Worm (Caenorhabditis elegans): ENCODE data around the gene bath-42.
A peak's percentile ranks its signal among the peaks of the same experiment; 100 is the strongest.

Gene bath-42

DNA sequence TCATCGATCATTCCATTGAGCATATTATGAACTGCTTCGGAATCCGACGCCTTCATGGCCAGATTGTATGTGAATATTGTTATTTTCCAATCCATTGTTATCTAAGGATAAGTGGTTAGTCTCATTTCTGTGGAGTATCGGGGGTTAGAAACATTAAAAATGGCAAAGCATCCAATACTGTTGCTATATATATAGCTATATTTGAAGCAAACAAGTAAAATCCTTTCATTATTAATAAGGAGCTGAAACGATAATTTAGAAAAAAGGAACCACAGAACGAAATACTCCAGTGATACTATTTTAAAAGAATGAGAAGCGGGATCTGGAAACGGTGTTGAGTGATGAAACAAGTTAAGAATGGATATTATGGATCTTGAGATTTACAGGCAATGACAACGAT, 1.9 kb downstream of the bath-42 start, which contains the start of gene inpp-5K:
Gene inpp-5K (minus strand): TSS at position 101 of the 400 bp plus-strand sequence.
- TF ChIP-seq ceh-39 (tag; optimal IDR thresholded peaks at IDR 0.05) (no peak), nhr-28 (tag; optimal IDR thresholded peaks at IDR 0.05) (no peak)

DNA sequence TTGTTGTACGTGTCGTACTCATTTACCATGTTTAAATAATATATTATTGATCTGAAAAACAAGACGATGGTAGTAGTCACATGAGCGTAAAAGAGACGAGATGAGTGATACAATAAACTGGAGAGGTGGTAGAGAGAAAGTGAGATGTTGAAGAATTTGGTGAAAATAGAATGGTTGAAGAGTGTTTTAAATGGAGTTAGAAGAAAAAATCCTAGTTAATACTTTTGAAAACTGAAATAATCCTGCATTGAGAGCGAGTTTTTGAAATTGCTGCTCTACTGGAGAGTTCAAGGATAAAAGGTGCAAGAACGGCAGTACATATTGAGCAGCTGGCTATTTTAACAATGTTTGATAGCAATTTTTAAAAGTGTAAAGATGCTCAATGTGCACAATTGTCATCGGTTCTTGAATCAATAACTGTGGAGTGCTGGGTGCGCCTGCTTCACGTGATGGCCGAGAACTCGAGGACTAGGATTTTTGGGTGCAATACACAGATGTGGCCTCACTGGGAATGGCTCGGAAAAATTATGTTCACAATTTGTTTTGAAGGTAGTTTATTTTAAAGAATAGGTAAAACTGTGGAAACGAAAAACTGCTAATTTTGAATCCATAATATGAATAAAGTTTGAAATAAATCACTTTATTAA, 4.9 kb downstream of the bath-42 start, which contains the start of gene atg-13:
Gene atg-13 (minus strand): TSS at position 51 of the 647 bp plus-strand sequence.
- no peak for TF ChIP-seq ceh-83 (GFP tag; optimal IDR thresholded peaks at IDR 0.05)
- peak; percentile 7 for TF ChIP-seq ceh-39 (tag; optimal IDR thresholded peaks at IDR 0.05)
- peak; percentile 49 for TF ChIP-seq hlh-1 (tag; optimal IDR thresholded peaks at IDR 0.05)

DNA sequence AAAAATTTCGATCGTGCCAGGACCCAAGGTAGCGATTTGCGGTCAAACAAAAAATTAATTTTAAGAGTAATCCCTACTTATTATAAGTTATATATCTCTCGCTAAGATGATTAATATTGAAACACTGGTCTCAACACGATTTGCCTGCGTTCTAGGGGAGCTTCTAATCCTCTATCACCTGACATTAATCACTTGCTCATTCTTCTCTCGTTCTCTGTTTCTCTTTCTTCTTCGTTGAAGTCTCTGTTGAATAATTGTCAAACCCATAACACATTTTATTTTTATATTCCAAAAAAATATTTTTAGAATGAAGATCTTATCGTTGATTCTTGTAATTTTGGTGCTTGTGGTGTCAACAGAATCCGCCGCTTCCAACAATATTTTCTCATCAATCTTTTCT, 8.0 kb downstream of the bath-42 start, which contains the start of gene D2007.1:
Gene D2007.1 (plus strand): TSS at position 301 of the 400 bp plus-strand sequence.
- TF ChIP-seq nhr-28 (tag; optimal IDR thresholded peaks at IDR 0.05): no peak

DNA sequence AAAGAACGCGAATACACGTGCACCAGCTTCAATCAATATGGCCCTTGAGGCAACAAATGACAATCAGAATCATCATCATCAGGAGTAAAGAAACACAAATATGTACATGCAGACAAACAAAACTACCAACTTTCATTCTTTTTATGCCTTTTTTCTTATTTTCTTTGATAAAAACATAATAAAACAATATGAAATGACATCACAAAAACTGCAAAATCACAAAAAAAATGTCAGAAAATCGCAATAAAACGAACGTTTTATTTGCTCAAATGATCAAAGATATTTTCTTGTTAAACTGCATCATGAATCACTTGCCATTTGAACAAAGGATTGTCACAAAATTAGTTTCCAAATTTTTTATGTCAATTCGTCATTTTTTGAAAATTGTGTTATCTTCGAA, 8.8 kb downstream of the bath-42 start:
- TF ChIP-seq elt-1 (tag; optimal IDR thresholded peaks at IDR 0.05; ENCODE audit: borderline replicate concordance, insufficient read depth) (no peak), lin-32 (GFP tag; optimal IDR thresholded peaks at IDR 0.05) (no peak), ceh-39 (tag; optimal IDR thresholded peaks at IDR 0.05) (no peak), nhr-237 (tag; optimal IDR thresholded peaks at IDR 0.05) (no peak), zip-8 (tag; optimal IDR thresholded peaks at IDR 0.05) (no peak), sem-2 (GFP tag; optimal IDR thresholded peaks at IDR 0.05) (no peak), unc-62 (GFP tag; optimal IDR thresholded peaks at IDR 0.05) (no peak), nhr-12 (tag; optimal IDR thresholded peaks at IDR 0.05) (no peak)

DNA sequence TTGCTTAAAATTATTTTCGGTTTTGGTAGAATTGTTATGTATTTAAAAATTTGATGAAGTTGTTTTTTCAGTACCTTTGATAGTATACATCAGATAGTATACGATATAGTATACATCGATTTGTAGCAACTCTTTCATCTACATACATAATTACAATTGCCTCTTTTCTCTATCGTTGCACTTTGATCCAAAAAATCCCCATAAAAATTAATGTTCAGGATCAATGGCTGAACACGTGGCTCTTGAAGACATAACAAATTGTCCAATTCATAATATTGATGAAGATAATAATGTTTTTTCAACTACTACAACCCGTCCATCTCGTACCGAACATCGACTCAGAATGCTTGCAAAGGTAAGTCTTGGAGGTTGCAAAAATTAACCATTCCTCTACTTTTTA, 14.4 kb downstream of the bath-42 start, which contains the start of gene D2007.2:
Gene D2007.2 (plus strand): TSS at position 213 of the 400 bp plus-strand sequence.
- TF ChIP-seq sem-2 (GFP tag; optimal IDR thresholded peaks at IDR 0.05) (no peak), elt-1 (tag; optimal IDR thresholded peaks at IDR 0.05; ENCODE audit: borderline replicate concordance, insufficient read depth) (no peak)

DNA sequence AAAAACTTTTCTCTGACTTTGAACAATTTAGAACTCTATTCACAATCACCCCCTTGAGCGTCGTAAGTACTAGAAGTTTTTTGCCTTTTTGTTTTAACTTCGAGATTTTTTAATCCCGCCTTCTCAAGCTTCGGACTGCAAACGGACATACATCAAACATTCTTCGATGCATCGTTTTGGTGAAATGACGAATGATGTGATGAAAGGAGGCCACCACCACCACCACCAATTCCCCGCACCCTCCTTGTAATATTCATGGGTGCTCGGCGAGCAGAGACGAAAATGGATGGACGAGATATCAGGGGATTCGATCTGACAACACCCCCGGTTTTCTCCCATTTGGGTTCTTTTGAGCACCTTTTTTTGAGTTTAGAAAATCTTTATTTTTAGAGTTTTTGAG, 17.2 kb downstream of the bath-42 start:
- TF ChIP-seq flh-1 (GFP tag; optimal IDR thresholded peaks at IDR 0.05) (no peak), mab-5 (tag; optimal IDR thresholded peaks at IDR 0.05) (no peak)

DNA sequence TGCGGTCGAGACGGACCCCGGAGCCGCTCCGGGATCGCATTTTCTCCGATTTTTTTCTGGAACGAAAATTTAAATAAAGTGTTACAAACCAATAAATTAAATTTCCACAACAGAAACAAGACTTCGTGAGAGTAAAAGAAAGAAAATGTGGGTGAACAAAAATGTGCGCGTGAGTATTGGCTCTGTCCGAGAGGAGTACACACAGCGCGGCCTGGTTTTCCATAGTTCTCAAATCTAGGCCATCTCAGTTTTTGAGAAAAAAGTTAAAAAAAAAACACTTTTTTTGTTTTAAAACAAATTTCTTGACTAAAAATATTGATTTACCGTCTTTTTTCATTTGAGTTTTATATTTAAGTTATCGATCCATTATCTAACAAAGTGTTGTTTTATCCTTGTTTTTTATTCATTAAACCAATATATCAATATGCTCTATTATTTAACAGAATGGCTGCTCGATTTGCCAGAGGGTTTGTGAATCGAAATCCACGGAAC, 18.6 kb downstream of the bath-42 start, which contains the start of the genes C14B9.8 and mrpl-18:
Gene C14B9.8 (minus strand): TSS at position 56 of the 492 bp plus-strand sequence.
Gene mrpl-18 (plus strand): TSS at position 442 of the 492 bp plus-strand sequence.
- TF ChIP-seq tbx-8 (GFP tag; optimal IDR thresholded peaks at IDR 0.05): no peak
- TF ChIP-seq sptf-1 (tag; optimal IDR thresholded peaks at IDR 0.05): no peak
- no peak for TF ChIP-seq hlh-1 (tag; optimal IDR thresholded peaks at IDR 0.05)
- peak; percentile 19 for TF ChIP-seq mab-5 (tag; optimal IDR thresholded peaks at IDR 0.05)
- no peak for TF ChIP-seq ztf-11 (tag; optimal IDR thresholded peaks at IDR 0.05)
- no peak for TF ChIP-seq ceh-83 (GFP tag; optimal IDR thresholded peaks at IDR 0.05)
- TF ChIP-seq nhr-28 (tag; optimal IDR thresholded peaks at IDR 0.05): no peak
- TF ChIP-seq blmp-1 (tag; optimal IDR thresholded peaks at IDR 0.05): no peak
- no peak for TF ChIP-seq ceh-43 (GFP tag; optimal IDR thresholded peaks at IDR 0.05)
- no peak for TF ChIP-seq elt-3 (tag; optimal IDR thresholded peaks at IDR 0.05)
- TF ChIP-seq nhr-76 (tag; optimal IDR thresholded peaks at IDR 0.05): no peak
- TF ChIP-seq ces-1 (GFP tag; optimal IDR thresholded peaks at IDR 0.05): no peak
- no peak for TF ChIP-seq drap-1 (GFP tag; optimal IDR thresholded peaks at IDR 0.05)
- TF ChIP-seq nhr-237 (tag; optimal IDR thresholded peaks at IDR 0.05): peak; percentile 38
- no peak for TF ChIP-seq ceh-39 (tag; optimal IDR thresholded peaks at IDR 0.05)
- no peak for TF ChIP-seq nhr-2 (tag; optimal IDR thresholded peaks at IDR 0.05)
- no peak for TF ChIP-seq mep-1 (tag; optimal IDR thresholded peaks at IDR 0.05)
- TF ChIP-seq unc-39 (tag; optimal IDR thresholded peaks at IDR 0.05): no peak
- no peak for TF ChIP-seq nhr-12 (tag; optimal IDR thresholded peaks at IDR 0.05)
- TF ChIP-seq bed-3 (GFP tag; optimal IDR thresholded peaks at IDR 0.05): no peak
- peak; percentile 43 for TF ChIP-seq lsy-2 (tag; optimal IDR thresholded peaks at IDR 0.05)
- no peak for TF ChIP-seq unc-120 (tag; optimal IDR thresholded peaks at IDR 0.05; ENCODE audit: poor library complexity, severe bottlenecking)
- TF ChIP-seq lin-13 (tag; optimal IDR thresholded peaks at IDR 0.05): no peak
- TF ChIP-seq M03D4.4 (tag; optimal IDR thresholded peaks at IDR 0.05): no peak
- no peak for TF ChIP-seq zip-8 (tag; optimal IDR thresholded peaks at IDR 0.05)

Measured in whole organism, mixed stage, embryonic.